Fruit fly (Drosophila melanogaster): ENCODE results near the gene Gen.

DNA sequence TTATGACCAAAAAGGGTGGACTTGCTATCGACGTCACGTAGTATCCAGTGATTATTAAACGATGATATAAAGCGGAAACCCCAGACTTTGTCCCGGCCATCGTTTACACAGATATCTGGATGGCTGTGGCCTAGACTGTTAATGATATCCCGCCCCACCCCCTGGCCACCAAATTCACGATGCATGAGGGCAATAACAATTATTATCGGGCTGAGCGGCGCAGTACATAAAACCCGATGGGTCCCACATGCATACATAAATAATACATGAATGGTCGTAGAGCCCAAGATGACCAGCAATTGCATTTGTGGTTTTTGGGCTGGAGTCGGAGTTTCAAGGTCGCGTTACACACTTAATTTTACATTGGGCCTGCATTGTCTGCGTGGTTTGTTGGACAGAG lies 24.6 kb downstream of the Gen start:
- no peak for TF ChIP-seq h (GFP tag; optimal IDR thresholded peaks at IDR 0.05)
- TF ChIP-seq OdsH (GFP tag; optimal IDR thresholded peaks at IDR 0.05) = no peak
- no peak for TF ChIP-seq pan (optimal IDR thresholded peaks at IDR 0.05)
- TF ChIP-seq usp (GFP tag; optimal IDR thresholded peaks at IDR 0.05) = no peak
- no peak for TF ChIP-seq br (GFP tag; optimal IDR thresholded peaks at IDR 0.05)
- no peak for TF ChIP-seq GATAd (GFP tag; optimal IDR thresholded peaks at IDR 0.05)
